Worm (Caenorhabditis elegans) whole organism, early embryonic: ENCODE measurements around the gene K07E3.2.

ENCODE experiments used
- aly-1 ChIP-seq: sonication (generic microtip); optimal IDR thresholded peaks from 2 replicates; lab custom pipeline; 2016; ENCODE audit warnings: missing genetic modification characterization, missing compliant biosample characterization
- ama-1 ChIP-seq: fragments of 150-350 bp; optimal IDR thresholded peaks from 2 replicates; lab custom pipeline; 2014
- flt-1 ChIP-seq: fragments of 200-800 bp; sonication (Bioruptor generic); IDR thresholded peaks from 2 replicates; pipeline ENCODE4 v1.3.6; 2022; ENCODE audit warnings: missing genetic modification characterization, missing compliant biosample characterization
- pes-1 ChIP-seq: fragments of 200-800 bp; sonication (Bioruptor generic); IDR thresholded peaks from 2 replicates; pipeline ENCODE4 v1.3.6; 2022; ENCODE audit warnings: missing genetic modification reagents, missing genetic modification characterization, missing compliant biosample characterization
- scrt-1 ChIP-seq: fragments of 200-800 bp; sonication (Bioruptor generic); IDR thresholded peaks from 2 replicates; pipeline ENCODE4 v1.3.6; 2022; ENCODE audit warnings: missing genetic modification characterization, missing compliant biosample characterization
- sea-1 ChIP-seq: fragments of 200-800 bp; sonication (Bioruptor generic); conservative IDR thresholded peaks from 2 replicates; pipeline ENCODE4 v1.3.6; 2022; ENCODE audit warnings: missing genetic modification characterization, missing compliant biosample characterization
- tra-4 ChIP-seq: sonication (generic microtip); optimal IDR thresholded peaks from 2 replicates; lab custom pipeline; 2017; ENCODE audit warnings: missing genetic modification characterization, missing compliant biosample characterization

ce11 chrX:8123194-8123593, 19.1 kb downstream of the K07E3.2 start, which contains the start of gene C02B8.12:
- no peak for TF ChIP-seq pes-1
- TF ChIP-seq sea-1: no peak
- no peak for TF ChIP-seq ama-1 (lab: Kevin White, UChicago)
- no peak for TF ChIP-seq aly-1 (tag; lab: Kevin White, UChicago)
- no peak for TF ChIP-seq scrt-1
- TF ChIP-seq flt-1: no peak
- no peak for TF ChIP-seq tra-4 (tag; lab: Kevin White, UChicago)
